Worm (Caenorhabditis elegans): ENCODE data around the gene F57B9.8.

The F57B9.8 gene

ce11 chrIII:6891560-6891959 lies 43.6 kb downstream of the F57B9.8 start, which contains the start of gene K04C2.5:
TSS of gene K04C2.5 (minus strand) at chrIII:6891660.
- TF ChIP-seq pqm-1 (tag; optimal IDR thresholded peaks at IDR 0.05) (no peak), unc-39 (tag; optimal IDR thresholded peaks at IDR 0.05) (no peak), nhr-28 (tag; optimal IDR thresholded peaks at IDR 0.05) (no peak), R02D3.7 (tag; optimal IDR thresholded peaks at IDR 0.05) (no peak), nhr-77 (tag; optimal IDR thresholded peaks at IDR 0.05) (no peak), elt-1 (tag; optimal IDR thresholded peaks at IDR 0.05) (no peak), mml-1 (tag; optimal IDR thresholded peaks at IDR 0.05) (no peak), tbx-2 (tag; optimal IDR thresholded peaks at IDR 0.05) (no peak), nhr-25 (tag; optimal IDR thresholded peaks at IDR 0.05) (no peak), ztf-11 (tag; optimal IDR thresholded peaks at IDR 0.05) (no peak), aly-2 (tag; optimal IDR thresholded peaks at IDR 0.05) (no peak)

DNA sequence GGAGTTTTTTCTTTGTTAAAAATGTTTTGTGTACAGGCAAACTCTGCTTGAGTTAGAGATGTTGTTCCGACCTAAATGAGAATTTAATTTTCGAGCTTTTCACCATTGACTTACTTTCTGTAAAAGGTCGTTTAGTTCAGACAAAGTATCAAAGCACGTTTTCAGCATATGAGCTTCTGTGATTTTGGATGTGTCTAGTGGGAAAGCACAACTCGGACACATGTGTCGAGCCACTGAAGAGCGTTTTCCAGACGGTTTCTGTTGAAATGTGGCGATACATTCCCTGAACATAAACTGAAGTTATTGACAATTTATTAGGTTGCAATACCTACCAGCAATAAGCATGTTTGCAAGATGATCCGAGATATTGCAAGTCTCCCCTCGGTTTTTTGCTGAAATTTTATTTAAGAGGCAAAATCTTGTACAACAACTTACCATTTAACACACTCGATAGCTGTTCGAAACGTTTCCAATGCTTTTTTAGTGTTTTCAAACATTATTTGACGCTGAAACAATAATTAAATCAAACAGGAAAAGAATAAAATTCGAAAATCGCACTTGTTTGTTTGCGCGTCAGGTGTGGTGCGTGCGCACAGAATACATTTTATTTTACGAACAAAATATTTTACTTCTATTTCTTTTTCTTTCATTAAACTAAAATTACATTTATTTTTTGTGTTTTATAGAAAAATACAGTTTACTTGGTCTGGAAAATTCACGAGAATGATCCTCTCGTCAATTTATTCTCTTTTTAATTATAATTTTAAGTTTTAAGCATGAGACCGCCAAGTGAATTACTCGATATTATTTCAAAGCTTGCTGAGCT lies 45.9 kb downstream of the F57B9.8 start, which contains the start of the genes brd-1 and K04C2.2:
brd-1 (minus strand) TSS at position 506 of the 826 bp plus-strand sequence.
K04C2.2 (plus strand) TSS at position 776 of the 826 bp plus-strand sequence.
- peak; percentile 35 for TF ChIP-seq pha-4 (tag; optimal IDR thresholded peaks at IDR 0.05)
- TF ChIP-seq hmg-11 (tag; optimal IDR thresholded peaks at IDR 0.05), result peak; percentile 21
- TF ChIP-seq nfya-1 (tag; optimal IDR thresholded peaks at IDR 0.05; ENCODE audit: insufficient read depth), result peak; percentile 18
- peak; percentile 11 for TF ChIP-seq nhr-23 (tag; optimal IDR thresholded peaks at IDR 0.05)
- no peak for TF ChIP-seq skn-1 (tag; optimal IDR thresholded peaks at IDR 0.05)

DNA sequence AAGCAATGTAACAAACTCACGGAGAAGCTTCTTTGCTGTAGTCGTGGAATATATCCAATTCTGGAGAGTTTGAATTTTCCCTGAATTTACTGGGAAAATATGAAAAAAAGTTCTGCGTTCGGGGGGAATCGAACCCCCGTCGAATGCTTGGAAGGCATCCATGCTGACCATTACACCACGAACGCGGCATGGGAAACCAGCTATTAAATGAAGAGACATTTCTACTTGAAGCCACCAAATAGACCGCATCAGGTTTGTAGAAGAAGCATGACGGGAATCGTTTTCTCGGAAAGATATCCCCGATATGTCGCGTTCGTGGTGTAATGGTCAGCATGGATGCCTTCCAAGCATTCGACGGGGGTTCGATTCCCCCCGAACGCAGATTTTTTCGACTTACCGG lies 46.6 kb downstream of the F57B9.8 start:
- no peak for TF ChIP-seq lin-15B (tag; optimal IDR thresholded peaks at IDR 0.05)
- no peak for TF ChIP-seq jun-1 (tag; optimal IDR thresholded peaks at IDR 0.05)
- TF ChIP-seq sea-2 (GFP tag; optimal IDR thresholded peaks at IDR 0.05), result no peak
- no peak for TF ChIP-seq nhr-76 (tag; optimal IDR thresholded peaks at IDR 0.05)
- peak; percentile 4 for TF ChIP-seq pqm-1 (tag; optimal IDR thresholded peaks at IDR 0.05)
- peak; percentile 39 for TF ChIP-seq nfya-1 (tag; optimal IDR thresholded peaks at IDR 0.05; ENCODE audit: insufficient read depth)
- TF ChIP-seq ZK546.5 (tag; optimal IDR thresholded peaks at IDR 0.05), result no peak
- TF ChIP-seq lin-39 (tag; optimal IDR thresholded peaks at IDR 0.05), result no peak
- TF ChIP-seq ama-1 (optimal IDR thresholded peaks at IDR 0.05), result no peak
- peak; percentile 37 for TF ChIP-seq hmg-11 (tag; optimal IDR thresholded peaks at IDR 0.05)
- no peak for TF ChIP-seq unc-39 (tag; optimal IDR thresholded peaks at IDR 0.05)
- TF ChIP-seq ceh-16 (tag; optimal IDR thresholded peaks at IDR 0.05), result no peak
- no peak for TF ChIP-seq fos-1 (tag; optimal IDR thresholded peaks at IDR 0.05)
- TF ChIP-seq egl-27 (tag; optimal IDR thresholded peaks at IDR 0.05), result no peak
- peak; percentile 29 for TF ChIP-seq nhr-23 (tag; optimal IDR thresholded peaks at IDR 0.05)
- no peak for TF ChIP-seq daf-12 (tag; optimal IDR thresholded peaks at IDR 0.05)
- peak; percentile 28 for TF ChIP-seq tbx-2 (tag; optimal IDR thresholded peaks at IDR 0.05)
- TF ChIP-seq lsy-12 (tag; optimal IDR thresholded peaks at IDR 0.05), result peak; percentile 66
- TF ChIP-seq elt-2 (tag; optimal IDR thresholded peaks at IDR 0.05), result peak; percentile 4
- peak; percentile 75 for TF ChIP-seq nhr-43 (tag; optimal IDR thresholded peaks at IDR 0.05; ENCODE audit: poor library complexity, severe bottlenecking)
- no peak for TF ChIP-seq aly-2 (tag; optimal IDR thresholded peaks at IDR 0.05)
- no peak for TF ChIP-seq eor-1 (tag; optimal IDR thresholded peaks at IDR 0.05)
- TF ChIP-seq elt-3 (tag; optimal IDR thresholded peaks at IDR 0.05), result no peak
- no peak for TF ChIP-seq ztf-4 (tag; optimal IDR thresholded peaks at IDR 0.05)
- TF ChIP-seq ceh-9 (tag; optimal IDR thresholded peaks at IDR 0.05), result no peak
- no peak for TF ChIP-seq elt-1 (tag; optimal IDR thresholded peaks at IDR 0.05)
- no peak for TF ChIP-seq zag-1 (tag; optimal IDR thresholded peaks at IDR 0.05)
- TF ChIP-seq fkh-2 (tag; optimal IDR thresholded peaks at IDR 0.05), result no peak
- TF ChIP-seq pha-4 (tag; optimal IDR thresholded peaks at IDR 0.05), result peak; percentile 46
- no peak for TF ChIP-seq snpc-4 (tag; optimal IDR thresholded peaks at IDR 0.05)
- no peak for TF ChIP-seq skn-1 (tag; optimal IDR thresholded peaks at IDR 0.05)
- no peak for TF ChIP-seq egl-5 (tag; optimal IDR thresholded peaks at IDR 0.05)
- TF ChIP-seq nhr-25 (tag; optimal IDR thresholded peaks at IDR 0.05), result peak; percentile 69
- no peak for TF ChIP-seq ceh-28 (tag; optimal IDR thresholded peaks at IDR 0.05)
- no peak for TF ChIP-seq nhr-237 (tag; optimal IDR thresholded peaks at IDR 0.05)
